Worm (Caenorhabditis elegans): ENCODE data around the gene dib-1.

The dib-1 gene

ce11 chrIV:2890401-2890952, at the start of gene dib-1, which contains the start of gene nprt-1 (continued):
- peak; percentile 45; the same call in 1 of the 2 replicates for TF ChIP-seq lin-38 (GFP tag; IDR thresholded peaks at IDR 0.05)

- no peak for TF ChIP-seq lin-29 (GFP tag; IDR thresholded peaks at IDR 0.05)
- TF ChIP-seq dve-1 (tag; optimal IDR thresholded peaks at IDR 0.05; ENCODE audit: insufficient read depth) = peak; percentile 29
- TF ChIP-seq pqm-1 (tag; optimal IDR thresholded peaks at IDR 0.05) = peak; percentile 58
- no peak for TF ChIP-seq F26F4.8 (GFP tag; conservative IDR thresholded peaks at IDR 0.05)
- no peak for TF ChIP-seq daf-12 (tag; optimal IDR thresholded peaks at IDR 0.05)
- no peak for TF ChIP-seq snpc-4 (tag; optimal IDR thresholded peaks at IDR 0.05)
- TF ChIP-seq nhr-28 (tag; optimal IDR thresholded peaks at IDR 0.05) = peak; percentile 82
- no peak for TF ChIP-seq nhr-11 (tag; optimal IDR thresholded peaks at IDR 0.05)
- no peak for TF ChIP-seq madf-5 (GFP tag; IDR thresholded peaks at IDR 0.05)
- TF ChIP-seq ctbp-1 (GFP tag; IDR thresholded peaks at IDR 0.05) = no peak
- TF ChIP-seq nhr-111 (GFP tag; optimal IDR thresholded peaks at IDR 0.05) = no peak
- TF ChIP-seq lsy-2 (tag; optimal IDR thresholded peaks at IDR 0.05) = no peak
- TF ChIP-seq R02D3.7 (tag; optimal IDR thresholded peaks at IDR 0.05) = no peak
- TF ChIP-seq aha-1 (tag) = no peak
- no peak for TF ChIP-seq fkh-10 (GFP tag; optimal IDR thresholded peaks at IDR 0.05)
- no peak for TF ChIP-seq ama-1 (optimal IDR thresholded peaks at IDR 0.05)
- no peak for TF ChIP-seq daf-8 (GFP tag; IDR thresholded peaks at IDR 0.05)
- no peak for TF ChIP-seq ceh-44 (GFP tag; IDR thresholded peaks at IDR 0.05)
- TF ChIP-seq saeg-2 (GFP tag; IDR thresholded peaks at IDR 0.05) = no peak
- TF ChIP-seq zfp-3 (GFP tag; conservative IDR thresholded peaks at IDR 0.05) = no peak
- peak; percentile 55 for TF ChIP-seq dmd-6 (GFP tag; IDR thresholded peaks at IDR 0.05)
- TF ChIP-seq zag-1 (tag; optimal IDR thresholded peaks at IDR 0.05) = no peak
- peak; percentile 19 for TF ChIP-seq nhr-77 (tag; optimal IDR thresholded peaks at IDR 0.05)
- no peak for TF ChIP-seq daf-16 (GFP tag; optimal IDR thresholded peaks at IDR 0.05)
- peak; percentile 45 for TF ChIP-seq daf-16 (tag; optimal IDR thresholded peaks at IDR 0.05)
- TF ChIP-seq ceh-20 (GFP tag; IDR thresholded peaks at IDR 0.05) = no peak
- TF ChIP-seq mxl-2 (GFP tag; conservative IDR thresholded peaks at IDR 0.05) = no peak
- no peak for TF ChIP-seq nhr-76 (tag; optimal IDR thresholded peaks at IDR 0.05)
- TF ChIP-seq ztf-11 (tag; optimal IDR thresholded peaks at IDR 0.05) = no peak
- no peak for TF ChIP-seq Y105C5A.15 (GFP tag; IDR thresholded peaks at IDR 0.05)
- peak; percentile 11 for TF ChIP-seq hlh-11 (tag; optimal IDR thresholded peaks at IDR 0.05)
- TF ChIP-seq gei-8 (GFP tag; optimal IDR thresholded peaks at IDR 0.05) = no peak
- TF ChIP-seq ZK546.5 (tag; optimal IDR thresholded peaks at IDR 0.05) = no peak
- no peak for TF ChIP-seq ceh-28 (tag; optimal IDR thresholded peaks at IDR 0.05)
- no peak for TF ChIP-seq tra-1 (GFP tag; IDR thresholded peaks at IDR 0.05)
- TF ChIP-seq nhr-25 (tag; optimal IDR thresholded peaks at IDR 0.05; ENCODE audit: borderline replicate concordance, insufficient read depth) = no peak
- no peak for TF ChIP-seq arid-1 (GFP tag; conservative IDR thresholded peaks at IDR 0.05)
- TF ChIP-seq Y75B8A.6 (GFP tag; IDR thresholded peaks at IDR 0.05) = no peak
- TF ChIP-seq php-3 (GFP tag; IDR thresholded peaks at IDR 0.05) = peak; percentile 37; the same call in 1 of the 2 replicates
- no peak for TF ChIP-seq Y48G9A.11 (GFP tag; IDR thresholded peaks at IDR 0.05)
Observed at ce11 chrIV:2841260-2841659, 49.4 kb upstream of the dib-1 start, which contains the start of gene clec-83. Gene clec-83, minus strand, starts transcription at chrIV:2841472.

DNA sequence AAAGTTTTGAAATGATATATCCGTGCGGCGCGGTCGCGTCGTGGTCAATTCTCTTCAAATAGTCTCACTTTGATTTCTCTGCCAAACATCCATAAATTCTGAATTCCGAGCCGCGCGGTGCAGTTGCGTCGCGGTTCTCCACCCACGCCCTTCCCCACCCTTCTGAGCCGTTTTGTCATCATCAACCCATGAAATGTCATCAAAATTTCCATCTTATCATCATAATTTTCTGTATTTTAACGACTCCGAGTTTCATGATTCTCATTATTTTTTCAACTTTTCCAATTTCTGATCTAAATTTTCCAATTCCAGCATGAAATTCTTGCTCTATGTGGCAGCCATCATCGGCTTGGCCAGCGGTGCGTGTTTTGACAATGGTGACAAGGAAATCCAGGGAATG, 48.5 kb upstream of the dib-1 start, which contains the start of gene clec-84:
Gene clec-84 (plus strand): TSS at position 301 of the 400 bp plus-strand sequence.
- TF ChIP-seq zfp-2 (tag; optimal IDR thresholded peaks at IDR 0.05) (no peak), lin-29 (GFP tag; IDR thresholded peaks at IDR 0.05) (no peak), snpc-4 (tag; optimal IDR thresholded peaks at IDR 0.05) (no peak), Y48G9A.11 (GFP tag; IDR thresholded peaks at IDR 0.05) (no peak), mdt-29 (GFP tag; IDR thresholded peaks at IDR 0.05) (no peak)

Data from whole organism, L4 larva.